Worm (Caenorhabditis elegans): ENCODE measurements around the gene F52E1.3.

DNA sequence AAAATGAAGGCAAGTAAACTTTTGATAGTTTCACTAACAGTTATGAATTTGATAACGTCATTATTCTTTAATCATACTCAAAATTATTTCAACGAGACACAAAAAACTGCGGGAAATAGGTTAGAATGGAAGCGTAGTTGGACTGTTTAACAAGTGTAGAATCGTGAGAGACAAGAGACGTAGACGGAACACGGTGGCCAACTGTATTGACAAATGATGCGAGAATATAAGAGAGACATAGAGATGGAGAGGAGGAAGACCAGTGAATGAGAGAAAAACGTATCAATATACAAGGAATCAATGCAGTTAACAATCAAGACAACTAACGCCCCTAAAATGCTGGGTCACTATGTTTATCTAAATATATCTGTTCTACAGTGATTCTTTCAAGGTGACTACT, 51.0 kb downstream of the F52E1.3 start:
- no peak for TF ChIP-seq unc-130 (GFP tag; optimal IDR thresholded peaks at IDR 0.05)
- TF ChIP-seq K11D2.4 (GFP tag; IDR thresholded peaks at IDR 0.05) = no peak
- TF ChIP-seq F39B2.1 (GFP tag; IDR thresholded peaks at IDR 0.05) = no peak
- TF ChIP-seq snpc-1.3 (tag; optimal IDR thresholded peaks at IDR 0.05; ENCODE audit: insufficient read depth) = no peak
- TF ChIP-seq rpc-1 (optimal IDR thresholded peaks at IDR 0.05) = no peak
- TF ChIP-seq rpc-1 (tag; optimal IDR thresholded peaks at IDR 0.05) = no peak
- no peak for TF ChIP-seq attf-3 (GFP tag; conservative IDR thresholded peaks at IDR 0.05)
- TF ChIP-seq F49E8.2 (tag; optimal IDR thresholded peaks at IDR 0.05; ENCODE audit: insufficient read depth) = no peak
- TF ChIP-seq mel-28 (tag; optimal IDR thresholded peaks at IDR 0.05; ENCODE audit: borderline replicate concordance) = no peak
